Fruit fly (Drosophila melanogaster) whole organism, embryonic: ENCODE results near the gene CG43850.

ENCODE experiments used
- ATbp ChIP-seq: fragments of 200-800 bp; sonication (Bioruptor generic); optimal IDR thresholded peaks from 2 replicates; lab custom pipeline; 2017; ENCODE audit warnings: missing biosample characterization, mild to moderate bottlenecking, missing genetic modification characterization, missing genetic modification reagents
- Adf1 ChIP-seq: fragments of 200-800 bp; sonication (Bioruptor generic); IDR thresholded peaks from 2 replicates; pipeline ENCODE4 v1.3.6; 2022; ENCODE audit warnings: missing biosample characterization, missing genetic modification characterization
- Atf-2 ChIP-seq: fragments of 200-800 bp; sonication (Bioruptor generic); optimal IDR thresholded peaks from 2 replicates; lab custom pipeline; 2016; ENCODE audit warnings: missing biosample characterization, missing genetic modification characterization
- CG11398 ChIP-seq: fragments of 200-800 bp; sonication (Bioruptor generic); optimal IDR thresholded peaks from 2 replicates; lab custom pipeline; 2016; ENCODE audit warnings: missing biosample characterization, missing genetic modification characterization
- CG12659 ChIP-seq: fragments of 200-800 bp; sonication (Bioruptor generic); optimal IDR thresholded peaks from 3 replicates; lab custom pipeline; 2017; ENCODE audit warnings: mild to moderate bottlenecking, missing biosample characterization, missing genetic modification reagents, missing genetic modification characterization
- CG12769 ChIP-seq: fragments of 200-800 bp; sonication (Bioruptor generic); optimal IDR thresholded peaks from 2 replicates; lab custom pipeline; 2019; ENCODE audit warnings: missing biosample characterization, mild to moderate bottlenecking, missing genetic modification characterization, moderate library complexity
- CG15073 ChIP-seq: fragments of 200-800 bp; sonication (Bioruptor generic); optimal IDR thresholded peaks from 2 replicates; lab custom pipeline; 2016; ENCODE audit warnings: missing biosample characterization, missing genetic modification characterization
- CG17186 ChIP-seq: fragments of 200-800 bp; sonication (Bioruptor generic); optimal IDR thresholded peaks from 3 replicates; lab custom pipeline; 2017; ENCODE audit warnings: missing biosample characterization, missing genetic modification reagents, missing genetic modification characterization
- CG18599 ChIP-seq: fragments of 200-800 bp; sonication (Bioruptor generic); optimal IDR thresholded peaks from 3 replicates; lab custom pipeline; 2017; ENCODE audit warnings: missing biosample characterization, missing genetic modification characterization, mild to moderate bottlenecking, moderate library complexity, missing genetic modification reagents
- CG30020 ChIP-seq: fragments of 200-800 bp; optimal IDR thresholded peaks from 2 replicates; lab custom pipeline; 2019; ENCODE audit warnings: missing biosample characterization, mild to moderate bottlenecking, missing genetic modification characterization, moderate library complexity
- CG30403 ChIP-seq: fragments of 200-800 bp; sonication (Bioruptor generic); optimal IDR thresholded peaks from 3 replicates; lab custom pipeline; 2016; ENCODE audit warnings: missing biosample characterization, missing genetic modification characterization
- CG31224 ChIP-seq: fragments of 200-800 bp; sonication (Bioruptor generic); IDR thresholded peaks from 2 replicates; pipeline ENCODE4 v1.3.6; 2022; ENCODE audit warnings: missing biosample characterization, missing genetic modification characterization
- CG32772 ChIP-seq: fragments of 200-800 bp; sonication (Bioruptor generic); IDR thresholded peaks from 2 replicates; pipeline ENCODE4 v1.3.6; 2022; ENCODE audit warnings: missing biosample characterization, missing genetic modification characterization
- CG4360 ChIP-seq: fragments of 200-800 bp; sonication (Bioruptor generic); IDR thresholded peaks from 2 replicates; pipeline ENCODE4 v1.3.6; 2022; ENCODE audit warnings: missing biosample characterization, missing genetic modification characterization
- CG4617 ChIP-seq: fragments of 200-800 bp; sonication (Bioruptor generic); optimal IDR thresholded peaks from 3 replicates; lab custom pipeline; 2016; ENCODE audit warnings: missing biosample characterization, missing genetic modification characterization, borderline replicate concordance
- CG8924 ChIP-seq: fragments of 200-800 bp; optimal IDR thresholded peaks from 3 replicates; lab custom pipeline; 2019; ENCODE audit warnings: missing biosample characterization, mild to moderate bottlenecking, missing genetic modification characterization, moderate library complexity
- Dek ChIP-seq: fragments of 200-800 bp; sonication (Bioruptor generic); optimal IDR thresholded peaks from 3 replicates; lab custom pipeline; 2019; ENCODE audit warnings: missing biosample characterization, mild to moderate bottlenecking, missing genetic modification characterization, moderate library complexity
- Ets97D ChIP-seq: fragments of 200-800 bp; sonication (Bioruptor generic); optimal IDR thresholded peaks from 3 replicates; lab custom pipeline; 2016; ENCODE audit warnings: missing biosample characterization, missing genetic modification characterization
- Fer3 ChIP-seq: fragments of 200-800 bp; sonication (Bioruptor generic); optimal IDR thresholded peaks from 2 replicates; lab custom pipeline; 2018; ENCODE audit warnings: missing biosample characterization, mild to moderate bottlenecking, missing genetic modification characterization, moderate library complexity
- Gug ChIP-seq: fragments of 200-800 bp; sonication (Bioruptor generic); IDR thresholded peaks from 4 replicates; pipeline ENCODE4 v1.3.6; 2022; ENCODE audit warnings: missing biosample characterization, missing genetic modification characterization
- HmgZ ChIP-seq: fragments of 200-800 bp; sonication (Bioruptor generic); optimal IDR thresholded peaks from 2 replicates; lab custom pipeline; 2018; ENCODE audit warnings: missing biosample characterization, mild to moderate bottlenecking, missing genetic modification characterization
- Hmx ChIP-seq: fragments of 200-800 bp; sonication (Bioruptor generic); optimal IDR thresholded peaks from 2 replicates; lab custom pipeline; 2016; ENCODE audit warnings: missing biosample characterization, missing genetic modification characterization
- Lhr ChIP-seq: fragments of 200-800 bp; sonication (Bioruptor generic); optimal IDR thresholded peaks from 3 replicates; lab custom pipeline; 2017; ENCODE audit warnings: mild to moderate bottlenecking, missing biosample characterization, missing genetic modification reagents, missing genetic modification characterization
- NFAT ChIP-seq: fragments of 200-800 bp; sonication (Bioruptor generic); IDR thresholded peaks from 2 replicates; pipeline ENCODE4 v1.3.6; 2022; ENCODE audit warnings: missing biosample characterization, missing genetic modification characterization
- NK7.1 ChIP-seq: fragments of 200-800 bp; sonication (Bioruptor generic); optimal IDR thresholded peaks from 3 replicates; lab custom pipeline; 2016; ENCODE audit warnings: missing biosample characterization, missing genetic modification characterization
- Oaz ChIP-seq: fragments of 200-800 bp; sonication (Bioruptor generic); IDR thresholded peaks from 2 replicates; pipeline ENCODE4 v1.3.6; 2022; ENCODE audit warnings: missing biosample characterization, missing genetic modification characterization
- Six4 ChIP-seq: fragments of 200-800 bp; sonication (Bioruptor generic); optimal IDR thresholded peaks from 2 replicates; lab custom pipeline; 2016; ENCODE audit warnings: missing biosample characterization, missing genetic modification characterization
- Sox102F ChIP-seq: fragments of 200-800 bp; sonication (Bioruptor generic); optimal IDR thresholded peaks from 2 replicates; lab custom pipeline; 2018; ENCODE audit warnings: missing biosample characterization, mild to moderate bottlenecking, missing genetic modification characterization, moderate library complexity
- Spps ChIP-seq: fragments of 200-800 bp; sonication (Bioruptor generic); optimal IDR thresholded peaks from 2 replicates; lab custom pipeline; 2018; ENCODE audit warnings: missing biosample characterization, mild to moderate bottlenecking, missing genetic modification characterization
- ac ChIP-seq: fragments of 200-800 bp; sonication (Bioruptor generic); optimal IDR thresholded peaks from 3 replicates; lab custom pipeline; 2017; ENCODE audit warnings: missing biosample characterization, mild to moderate bottlenecking, missing genetic modification characterization
- ap ChIP-seq: fragments of 200-800 bp; sonication (Bioruptor generic); IDR thresholded peaks from 2 replicates; pipeline ENCODE4 v1.3.6; 2022; ENCODE audit warnings: missing biosample characterization, missing genetic modification characterization
- ash1 ChIP-seq: fragments of 200-800 bp; sonication (Bioruptor generic); optimal IDR thresholded peaks from 2 replicates; lab custom pipeline; 2018; ENCODE audit warnings: missing biosample characterization, mild to moderate bottlenecking, missing genetic modification characterization
- br ChIP-seq: fragments of >200 bp; optimal IDR thresholded peaks from 2 replicates; lab custom pipeline; 2017
- cg ChIP-seq: fragments of 200-800 bp; sonication (Bioruptor generic); optimal IDR thresholded peaks from 3 replicates; lab custom pipeline; 2019; ENCODE audit warnings: missing biosample characterization, mild to moderate bottlenecking, missing genetic modification characterization, moderate library complexity
- crc ChIP-seq: fragments of 200-800 bp; sonication (Bioruptor generic); optimal IDR thresholded peaks from 2 replicates; lab custom pipeline; 2016; ENCODE audit warnings: missing biosample characterization, missing genetic modification characterization
- dan ChIP-seq: fragments of 200-800 bp; sonication (Bioruptor generic); IDR thresholded peaks from 2 replicates; pipeline ENCODE4 v1.3.6; 2022; ENCODE audit warnings: missing biosample characterization, missing genetic modification characterization
- danr ChIP-seq: fragments of 200-800 bp; sonication (Bioruptor generic); IDR thresholded peaks from 2 replicates; pipeline ENCODE4 v1.3.6; 2022; ENCODE audit warnings: missing biosample characterization, missing genetic modification characterization
- dysf ChIP-seq: fragments of 200-800 bp; sonication (Bioruptor generic); IDR thresholded peaks from 3 replicates; pipeline ENCODE4 v1.3.6; 2022; ENCODE audit warnings: missing biosample characterization, missing genetic modification characterization
- ewg ChIP-seq: fragments of 200-800 bp; sonication (Bioruptor generic); optimal IDR thresholded peaks from 3 replicates; lab custom pipeline; 2017; ENCODE audit warnings: mild to moderate bottlenecking, missing biosample characterization, missing genetic modification reagents, missing genetic modification characterization
- gro ChIP-seq: fragments of 200-800 bp; sonication (Bioruptor generic); optimal IDR thresholded peaks from 2 replicates; lab custom pipeline; 2016; ENCODE audit warnings: missing biosample characterization, missing genetic modification characterization
- gsb-n ChIP-seq: fragments of 200-800 bp; sonication (Bioruptor generic); optimal IDR thresholded peaks from 3 replicates; lab custom pipeline; 2018; ENCODE audit warnings: missing biosample characterization, mild to moderate bottlenecking, missing genetic modification characterization
- hth ChIP-seq: fragments of >200 bp; optimal IDR thresholded peaks from 2 replicates; lab custom pipeline; 2017; ENCODE audit warnings: inconsistent platforms
- kni ChIP-seq: fragments of 200-800 bp; sonication (Bioruptor generic); optimal IDR thresholded peaks from 3 replicates; lab custom pipeline; 2017; ENCODE audit warnings: mild to moderate bottlenecking, missing biosample characterization, missing genetic modification reagents, missing genetic modification characterization
- lilli ChIP-seq: fragments of 200-800 bp; sonication (Bioruptor generic); optimal IDR thresholded peaks from 3 replicates; lab custom pipeline; 2016; ENCODE audit warnings: missing biosample characterization, missing genetic modification characterization
- nau ChIP-seq: fragments of 200-800 bp; sonication (Bioruptor generic); optimal IDR thresholded peaks from 3 replicates; lab custom pipeline; 2017; ENCODE audit warnings: missing biosample characterization, mild to moderate bottlenecking, missing genetic modification characterization, missing genetic modification reagents
- pfk ChIP-seq: fragments of 200-800 bp; sonication (Bioruptor generic); optimal IDR thresholded peaks from 2 replicates; lab custom pipeline; 2018; ENCODE audit warnings: missing biosample characterization, mild to moderate bottlenecking, missing genetic modification characterization, moderate library complexity
- salm ChIP-seq: fragments of 200-800 bp; sonication (Bioruptor generic); optimal IDR thresholded peaks from 2 replicates; lab custom pipeline; 2018; ENCODE audit warnings: missing biosample characterization, mild to moderate bottlenecking, missing genetic modification characterization
- tna ChIP-seq: fragments of 200-800 bp; sonication (Bioruptor generic); IDR thresholded peaks from 2 replicates; pipeline ENCODE4 v1.3.6; 2022; ENCODE audit warnings: missing biosample characterization, missing genetic modification characterization; ENCODE audit not compliant: partially characterized antibody
- toy ChIP-seq: fragments of 200-800 bp; sonication (Bioruptor generic); IDR thresholded peaks from 2 replicates; pipeline ENCODE4 v1.3.6; 2022; ENCODE audit warnings: missing biosample characterization, missing genetic modification characterization
- trh ChIP-seq: fragments of 200-800 bp; sonication (Bioruptor generic); optimal IDR thresholded peaks from 2 replicates; lab custom pipeline; 2016; ENCODE audit warnings: missing biosample characterization, missing genetic modification characterization
- tup ChIP-seq: fragments of 200-800 bp; sonication (Bioruptor generic); optimal IDR thresholded peaks from 2 replicates; lab custom pipeline; 2016; ENCODE audit warnings: missing biosample characterization, mild to moderate bottlenecking, missing genetic modification characterization, moderate library complexity
- z ChIP-seq: fragments of 200-800 bp; sonication (Bioruptor generic); IDR thresholded peaks from 3 replicates; pipeline ENCODE4 v1.3.6; 2022; ENCODE audit warnings: missing biosample characterization, missing genetic modification characterization

CG43850 gene

dm6 chr2L:13370762-13371161, 44.5 kb upstream of the CG43850 start, which contains the start of gene ND-B22 (continued):
- TF ChIP-seq Fer3, result peak; percentile 31
- peak; percentile 67 for TF ChIP-seq lilli (GFP tag; lab: Kevin White, UChicago)
- no peak for TF ChIP-seq hth (lab: Kevin White, UChicago)
- TF ChIP-seq ATbp (GFP tag; lab: Kevin White, UChicago), result no peak
- peak; percentile 97 for TF ChIP-seq CG4360 (GFP tag; lab: Robert Waterston, UW)
- peak; percentile 87 for TF ChIP-seq CG4617 (GFP tag; lab: Kevin White, UChicago)
- TF ChIP-seq CG8924 (tag; lab: Kevin White, UChicago), result peak; percentile 32
- no peak for TF ChIP-seq cg (GFP tag; lab: Kevin White, UChicago)
- TF ChIP-seq Six4 (GFP tag; lab: Kevin White, UChicago), result no peak
- TF ChIP-seq CG31224, result no peak
- TF ChIP-seq CG32772, result no peak
- peak; percentile 34 for TF ChIP-seq NK7.1
- peak; percentile 32 for TF ChIP-seq gro (GFP tag; lab: Kevin White, UChicago)
- TF ChIP-seq NFAT, result no peak; the same call in 1 of the 2 replicates
- TF ChIP-seq Oaz, result no peak
- no peak; the same call in 1 of the 2 replicates for TF ChIP-seq Adf1 (GFP tag; lab: Robert Waterston, UW)
- no peak for TF ChIP-seq gsb-n (tag; lab: Kevin White, UChicago)
- TF ChIP-seq Lhr (GFP tag; lab: Kevin White, UChicago), result peak; percentile 34
- TF ChIP-seq CG30020 (tag; lab: Kevin White, UChicago), result peak; percentile 43
- no peak for TF ChIP-seq ac
- TF ChIP-seq nau (GFP tag; lab: Kevin White, UChicago), result peak; percentile 32
- peak; percentile 34 for TF ChIP-seq Dek (tag; lab: Kevin White, UChicago)
- TF ChIP-seq ap, result no peak
- no peak for TF ChIP-seq salm (tag; lab: Kevin White, UChicago)
- TF ChIP-seq tna (GFP tag; lab: Robert Waterston, UW), result 0 out of 2 replicates have a peak, but pooled peaks have one; percentile 33
- TF ChIP-seq kni (GFP tag; lab: Kevin White, UChicago), result no peak
- TF ChIP-seq dan, result no peak
- TF ChIP-seq Spps (tag; lab: Kevin White, UChicago), result no peak
- no peak for TF ChIP-seq br
- no peak for TF ChIP-seq CG17186 (GFP tag; lab: Kevin White, UChicago)
- TF ChIP-seq trh (GFP tag; lab: Kevin White, UChicago), result no peak
- no peak for TF ChIP-seq CG11398 (GFP tag; lab: Kevin White, UChicago)
- TF ChIP-seq CG12769 (tag; lab: Kevin White, UChicago), result no peak
- TF ChIP-seq Hmx (GFP tag; lab: Kevin White, UChicago), result no peak
- TF ChIP-seq ewg (GFP tag; lab: Kevin White, UChicago), result peak; percentile 52
- TF ChIP-seq Sox102F (GFP tag; lab: Kevin White, UChicago), result no peak
- TF ChIP-seq Ets97D (GFP tag; lab: Kevin White, UChicago), result peak; percentile 71
- peak; percentile 51 for TF ChIP-seq CG18599 (GFP tag; lab: Kevin White, UChicago)
- TF ChIP-seq tup (GFP tag; lab: Kevin White, UChicago), result peak; percentile 5
- TF ChIP-seq toy (GFP tag; lab: Robert Waterston, UW), result no peak
- no peak for TF ChIP-seq pfk (GFP tag; lab: Kevin White, UChicago)
- TF ChIP-seq CG30403 (GFP tag; lab: Kevin White, UChicago), result peak; percentile 58
- TF ChIP-seq HmgZ (tag; lab: Kevin White, UChicago), result peak; percentile 65
- TF ChIP-seq ash1, result no peak
- TF ChIP-seq crc (GFP tag; lab: Kevin White, UChicago), result no peak
- 0 out of 3 replicates have a peak, but pooled peaks have one; percentile 5 for TF ChIP-seq dysf (GFP tag; lab: Robert Waterston, UW)
- TF ChIP-seq z (GFP tag; lab: Robert Waterston, UW), result no peak
- no peak; the same call in 3 of the 4 replicates for TF ChIP-seq Gug (GFP tag; lab: Robert Waterston, UW)
- TF ChIP-seq CG12659 (GFP tag; lab: Kevin White, UChicago), result peak; percentile 76
- TF ChIP-seq Atf-2 (GFP tag; lab: Kevin White, UChicago), result no peak
- TF ChIP-seq CG15073 (GFP tag; lab: Kevin White, UChicago), result no peak
- TF ChIP-seq danr (GFP tag; lab: Robert Waterston, UW), result no peak
